Worm (Caenorhabditis elegans) whole organism, midembryonic: Measurements from ENCODE around the gene clec-122.

Source experiments
- T22C8.4 ChIP-seq: fragments of 200-800 bp; sonication (Bioruptor generic); IDR thresholded peaks from 2 replicates; pipeline ENCODE4 v1.3.6; 2022; ENCODE audit warnings: missing genetic modification characterization, missing compliant biosample characterization
- flt-1 ChIP-seq: fragments of 200-800 bp; sonication (Bioruptor generic); IDR thresholded peaks from 2 replicates; pipeline ENCODE4 v1.3.6; 2022; ENCODE audit warnings: missing genetic modification characterization, missing compliant biosample characterization
- klf-2 ChIP-seq: fragments of 200-800 bp; sonication (Bioruptor generic); conservative IDR thresholded peaks from 2 replicates; pipeline ENCODE4 v1.3.6; 2022; ENCODE audit warnings: missing genetic modification reagents, missing genetic modification characterization, missing compliant biosample characterization
- med-1 ChIP-seq: sonication (generic microtip); optimal IDR thresholded peaks from 2 replicates; lab custom pipeline; 2017; ENCODE audit warnings: missing genetic modification characterization, mild to moderate bottlenecking, missing compliant biosample characterization, antibody characterized with exemption, missing genetic modification reagents; ENCODE audit not compliant: insufficient read depth
- ref-1 ChIP-seq: fragments of 200-800 bp; sonication (Bioruptor generic); conservative IDR thresholded peaks from 2 replicates; pipeline ENCODE4 v1.3.6; 2022; ENCODE audit warnings: missing genetic modification reagents, missing genetic modification characterization, missing compliant biosample characterization
- tab-1 ChIP-seq: fragments of 200-800 bp; sonication (Bioruptor generic); IDR thresholded peaks from 2 replicates; pipeline ENCODE4 v1.3.6; 2022; ENCODE audit warnings: missing genetic modification characterization, missing compliant biosample characterization
- ztf-23 ChIP-seq: fragments of 200-800 bp; sonication (Bioruptor generic); IDR thresholded peaks from 2 replicates; pipeline ENCODE4 v1.3.6; 2022; ENCODE audit warnings: missing genetic modification reagents, missing genetic modification characterization, missing compliant biosample characterization
- ztf-29 ChIP-seq: fragments of 200-800 bp; sonication (Bioruptor generic); IDR thresholded peaks from 2 replicates; pipeline ENCODE4 v1.3.6; 2022; ENCODE audit warnings: missing genetic modification reagents, missing genetic modification characterization, missing compliant biosample characterization

DNA sequence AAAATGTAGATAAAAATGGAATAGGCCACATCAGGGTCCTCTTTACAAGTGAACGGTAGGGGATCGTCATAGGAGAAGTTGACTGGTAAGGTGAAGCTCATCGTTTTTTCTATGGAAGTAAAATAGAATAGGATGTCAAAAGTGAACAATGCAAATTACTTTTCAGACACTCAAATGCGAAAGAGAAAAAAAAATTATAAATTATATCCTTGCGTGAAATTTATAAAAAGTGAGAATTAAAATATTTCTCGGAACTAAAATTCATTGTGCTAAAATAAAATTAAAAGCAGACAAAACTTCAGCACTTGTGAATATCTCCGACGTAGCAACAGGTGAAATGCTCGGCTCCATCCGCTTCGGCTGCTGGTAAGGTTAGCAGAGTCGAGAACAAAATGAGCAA, 12.5 kb upstream of the clec-122 start, which contains the start of gene srg-22:
- TF ChIP-seq tab-1 (GFP tag; lab: Robert Waterston, UW) = no peak
- TF ChIP-seq med-1 (GFP tag; lab: Kevin White, UChicago) = no peak
- TF ChIP-seq klf-2 (GFP tag; lab: Robert Waterston, UW) = no peak
- TF ChIP-seq ztf-29 = no peak
- TF ChIP-seq flt-1 (GFP tag; lab: Robert Waterston, UW) = no peak
- no peak for TF ChIP-seq ztf-23
- no peak for TF ChIP-seq T22C8.4 (GFP tag; lab: Robert Waterston, UW)
- no peak for TF ChIP-seq ref-1
